Fruit fly (Drosophila melanogaster): Measurements from ENCODE around the gene Fbxl4.

DNA sequence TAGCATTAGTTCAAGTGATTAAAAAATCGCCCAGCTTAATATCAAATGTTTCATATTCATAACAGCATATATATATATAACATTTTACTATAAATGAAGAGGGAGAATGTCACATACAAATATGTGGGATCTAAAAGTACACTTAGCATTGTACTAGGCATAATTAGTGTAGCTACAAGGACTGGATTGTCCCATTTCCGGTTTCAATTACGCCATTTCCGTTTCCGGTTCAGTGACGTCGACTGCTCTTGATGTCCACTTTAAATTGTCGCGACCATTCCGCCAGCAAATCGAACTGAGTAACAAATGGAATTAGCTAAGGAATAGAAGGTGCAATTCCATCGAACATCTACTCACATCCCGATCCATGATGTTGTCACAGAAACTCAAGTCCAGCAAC lies 3.3 kb downstream of the Fbxl4 start:
- TF ChIP-seq CG7101 (tag; optimal IDR thresholded peaks at IDR 0.05), result no peak
- no peak for TF ChIP-seq CG33017 (tag; optimal IDR thresholded peaks at IDR 0.05)
- TF ChIP-seq cnc (optimal IDR thresholded peaks at IDR 0.05), result no peak
- no peak for TF ChIP-seq ovo (GFP tag; optimal IDR thresholded peaks at IDR 0.05)
- TF ChIP-seq toe (GFP tag; optimal IDR thresholded peaks at IDR 0.05), result no peak
- no peak for TF ChIP-seq kay (GFP tag; ENCODE audit: borderline replicate concordance)
- TF ChIP-seq CG11617 (GFP tag; optimal IDR thresholded peaks at IDR 0.05), result no peak

All from whole organism, adult.